Worm (Caenorhabditis elegans): ENCODE data around the gene Y71G10AR.4.

- TF ChIP-seq odd-2 (tag; optimal IDR thresholded peaks at IDR 0.05): no peak
- TF ChIP-seq ceh-24 (tag; optimal IDR thresholded peaks at IDR 0.05): no peak
- no peak for TF ChIP-seq K09A11.1 (tag; optimal IDR thresholded peaks at IDR 0.05; ENCODE audit: insufficient read depth)
- no peak for TF ChIP-seq unc-55 (GFP tag; optimal IDR thresholded peaks at IDR 0.05)
- TF ChIP-seq sdc-2 (tag; optimal IDR thresholded peaks at IDR 0.05): no peak
- TF ChIP-seq ceh-19 (GFP tag; optimal IDR thresholded peaks at IDR 0.05): no peak
- no peak for TF ChIP-seq dmd-4 (tag; optimal IDR thresholded peaks at IDR 0.05; ENCODE audit: borderline replicate concordance)
- TF ChIP-seq pqm-1 (tag; optimal IDR thresholded peaks at IDR 0.05): no peak
- TF ChIP-seq sox-2 (GFP tag; IDR thresholded peaks at IDR 0.05): no peak
- TF ChIP-seq ahr-1 (tag; optimal IDR thresholded peaks at IDR 0.05): no peak
- no peak for TF ChIP-seq ceh-6 (GFP tag; optimal IDR thresholded peaks at IDR 0.05)
- TF ChIP-seq C38D4.7 (GFP tag; optimal IDR thresholded peaks at IDR 0.05): no peak
Measured at ce11 chrIV:2253392-2254048, 54.7 kb downstream of the Y71G10AR.4 start.

All from whole organism, late embryonic.